Fruit fly (Drosophila melanogaster) whole organism, embryonic: ENCODE data around the gene Teh2.

Experiments used
- Atf3 ChIP-seq: fragments of 200-800 bp; sonication (Bioruptor generic); optimal IDR thresholded peaks from 3 replicates; lab custom pipeline; 2016; ENCODE audit warnings: missing biosample characterization, missing genetic modification characterization
- CG10209 ChIP-seq: fragments of 200-800 bp; sonication (Bioruptor generic); optimal IDR thresholded peaks from 3 replicates; lab custom pipeline; 2017; ENCODE audit warnings: missing biosample characterization, mild to moderate bottlenecking, missing genetic modification characterization, missing genetic modification reagents
- CG10366 ChIP-seq: fragments of 200-800 bp; sonication (Bioruptor generic); IDR thresholded peaks from 2 replicates; pipeline ENCODE4 v1.3.6; 2022; ENCODE audit warnings: missing biosample characterization, missing genetic modification characterization
- CG10462 ChIP-seq: fragments of 200-800 bp; sonication (Bioruptor generic); optimal IDR thresholded peaks from 2 replicates; lab custom pipeline; 2016; ENCODE audit warnings: missing biosample characterization, missing genetic modification characterization
- CG10565 ChIP-seq: fragments of 200-800 bp; sonication (Bioruptor generic); optimal IDR thresholded peaks from 3 replicates; lab custom pipeline; 2016; ENCODE audit warnings: missing biosample characterization, mild to moderate bottlenecking, missing genetic modification characterization
- CG1233 ChIP-seq: fragments of 200-800 bp; sonication (Bioruptor generic); optimal IDR thresholded peaks from 4 replicates; lab custom pipeline; 2018; ENCODE audit warnings: missing biosample characterization, mild to moderate bottlenecking, missing genetic modification characterization
- CG12744 ChIP-seq: fragments of 200-800 bp; sonication (Bioruptor generic); optimal IDR thresholded peaks from 2 replicates; lab custom pipeline; 2016; ENCODE audit warnings: missing biosample characterization, missing genetic modification characterization
- CG14014 ChIP-seq: fragments of 200-800 bp; sonication (Bioruptor generic); IDR thresholded peaks from 2 replicates; pipeline ENCODE4 v1.3.6; 2022; ENCODE audit warnings: missing biosample characterization, missing genetic modification characterization
- CG14860 ChIP-seq: fragments of 200-800 bp; sonication (Bioruptor generic); IDR thresholded peaks from 3 replicates; pipeline ENCODE4 v1.3.6; 2022; ENCODE audit warnings: missing biosample characterization, missing genetic modification characterization; ENCODE audit not compliant: partially characterized antibody
- CG1529 ChIP-seq: fragments of 200-800 bp; sonication (Bioruptor generic); optimal IDR thresholded peaks from 3 replicates; lab custom pipeline; 2018; ENCODE audit warnings: missing biosample characterization, missing genetic modification characterization
- CG15514 ChIP-seq: fragments of 200-800 bp; sonication (Bioruptor generic); optimal IDR thresholded peaks from 3 replicates; lab custom pipeline; 2017; ENCODE audit warnings: missing biosample characterization, missing genetic modification characterization, mild to moderate bottlenecking, moderate library complexity, missing genetic modification reagents
- CG18476 ChIP-seq: fragments of 200-800 bp; sonication (Bioruptor generic); optimal IDR thresholded peaks from 2 replicates; lab custom pipeline; 2016; ENCODE audit warnings: missing biosample characterization, mild to moderate bottlenecking, missing genetic modification characterization
- CG2129 ChIP-seq: fragments of 200-800 bp; sonication (Bioruptor generic); IDR thresholded peaks from 2 replicates; pipeline ENCODE4 v1.3.6; 2022; ENCODE audit warnings: missing biosample characterization, missing genetic modification characterization; ENCODE audit not compliant: partially characterized antibody
- CG2199 ChIP-seq: fragments of 200-800 bp; sonication (Bioruptor generic); IDR thresholded peaks from 3 replicates; pipeline ENCODE4 v1.3.6; 2022; ENCODE audit warnings: missing biosample characterization, missing genetic modification characterization
- CG30403 ChIP-seq: fragments of 200-800 bp; sonication (Bioruptor generic); optimal IDR thresholded peaks from 3 replicates; lab custom pipeline; 2016; ENCODE audit warnings: missing biosample characterization, missing genetic modification characterization
- CG42726 ChIP-seq: fragments of 200-800 bp; sonication (Bioruptor generic); IDR thresholded peaks from 2 replicates; pipeline ENCODE4 v1.3.6; 2022; ENCODE audit warnings: missing biosample characterization, missing genetic modification characterization; ENCODE audit not compliant: partially characterized antibody
- CG4328 ChIP-seq: fragments of 200-800 bp; sonication (Bioruptor generic); optimal IDR thresholded peaks from 3 replicates; lab custom pipeline; 2017; ENCODE audit warnings: missing biosample characterization, missing genetic modification reagents, missing genetic modification characterization
- CG6813 ChIP-seq: fragments of 200-800 bp; sonication (Bioruptor generic); optimal IDR thresholded peaks from 2 replicates; lab custom pipeline; 2017; ENCODE audit warnings: missing biosample characterization, missing genetic modification characterization, mild to moderate bottlenecking, moderate library complexity, missing genetic modification reagents
- CG7987 ChIP-seq: fragments of 200-800 bp; sonication (Bioruptor generic); optimal IDR thresholded peaks from 2 replicates; lab custom pipeline; 2018; ENCODE audit warnings: missing biosample characterization, mild to moderate bottlenecking, missing genetic modification characterization, moderate library complexity
- CG9797 ChIP-seq: fragments of 200-800 bp; sonication (Bioruptor generic); optimal IDR thresholded peaks from 3 replicates; lab custom pipeline; 2018; ENCODE audit warnings: missing biosample characterization, mild to moderate bottlenecking, missing genetic modification characterization
- CHES-1-like ChIP-seq: fragments of 200-800 bp; sonication (Bioruptor generic); optimal IDR thresholded peaks from 2 replicates; lab custom pipeline; 2016; ENCODE audit warnings: missing biosample characterization, missing genetic modification characterization
- CkIIα-i1 ChIP-seq: fragments of 200-800 bp; sonication (Bioruptor generic); IDR thresholded peaks from 2 replicates; pipeline ENCODE4 v1.3.6; 2022; ENCODE audit warnings: missing biosample characterization, missing genetic modification characterization
- Fer1 ChIP-seq: fragments of 200-800 bp; sonication (Bioruptor generic); optimal IDR thresholded peaks from 2 replicates; lab custom pipeline; 2017; ENCODE audit warnings: missing biosample characterization, mild to moderate bottlenecking, missing genetic modification characterization
- HLH4C ChIP-seq: fragments of 200-800 bp; sonication (Bioruptor generic); IDR thresholded peaks from 3 replicates; pipeline ENCODE4 v1.3.6; 2022; ENCODE audit warnings: missing biosample characterization, missing genetic modification characterization; ENCODE audit not compliant: partially characterized antibody
- HmgZ ChIP-seq: fragments of 200-800 bp; sonication (Bioruptor generic); optimal IDR thresholded peaks from 2 replicates; lab custom pipeline; 2018; ENCODE audit warnings: missing biosample characterization, mild to moderate bottlenecking, missing genetic modification characterization
- MESR4 ChIP-seq: fragments of 200-800 bp; sonication (Bioruptor generic); optimal IDR thresholded peaks from 2 replicates; lab custom pipeline; 2018; ENCODE audit warnings: missing biosample characterization, mild to moderate bottlenecking, missing genetic modification characterization, moderate library complexity
- Mes4 ChIP-seq: fragments of 200-800 bp; sonication (Bioruptor generic); optimal IDR thresholded peaks from 2 replicates; lab custom pipeline; 2016; ENCODE audit warnings: missing biosample characterization, missing genetic modification characterization
- Myb ChIP-seq: fragments of 200-800 bp; sonication (Bioruptor generic); optimal IDR thresholded peaks from 2 replicates; lab custom pipeline; 2016; ENCODE audit warnings: missing biosample characterization, missing genetic modification characterization
- NK7.1 ChIP-seq: fragments of 200-800 bp; sonication (Bioruptor generic); optimal IDR thresholded peaks from 3 replicates; lab custom pipeline; 2016; ENCODE audit warnings: missing biosample characterization, missing genetic modification characterization
- Nf-YB ChIP-seq: fragments of 200-800 bp; sonication (Bioruptor generic); optimal IDR thresholded peaks from 3 replicates; lab custom pipeline; 2019; ENCODE audit warnings: missing biosample characterization, mild to moderate bottlenecking, missing genetic modification characterization, moderate library complexity
- Six4 ChIP-seq: fragments of 200-800 bp; sonication (Bioruptor generic); optimal IDR thresholded peaks from 2 replicates; lab custom pipeline; 2016; ENCODE audit warnings: missing biosample characterization, missing genetic modification characterization
- Stat92E ChIP-seq, 3 experiments: fragments of >200 bp in 2 of 3; fragments of 200-800 bp in 1 of 3; sonication (Bioruptor generic) in 1 of 3; optimal IDR thresholded peaks; 2 replicates each; lab custom pipeline; 2017 to 2019; ENCODE audit warnings: missing biosample characterization in 3 of 3, missing genetic modification characterization in 3 of 3, mild to moderate bottlenecking in 1 of 3, moderate library complexity in 1 of 3
- Taf1 ChIP-seq: fragments of 200-800 bp; sonication (Bioruptor generic); IDR thresholded peaks from 2 replicates; pipeline ENCODE4 v1.3.6; 2022; ENCODE audit warnings: missing biosample characterization, missing genetic modification characterization
- Vsx1 ChIP-seq: fragments of 200-800 bp; sonication (Bioruptor generic); optimal IDR thresholded peaks from 2 replicates; lab custom pipeline; 2017; ENCODE audit warnings: missing biosample characterization, mild to moderate bottlenecking, missing genetic modification characterization, missing genetic modification reagents
- ap ChIP-seq: fragments of 200-800 bp; sonication (Bioruptor generic); IDR thresholded peaks from 2 replicates; pipeline ENCODE4 v1.3.6; 2022; ENCODE audit warnings: missing biosample characterization, missing genetic modification characterization
- br ChIP-seq: fragments of >200 bp; optimal IDR thresholded peaks from 2 replicates; lab custom pipeline; 2017
- bsh ChIP-seq, 2 experiments: fragments of 200-800 bp; sonication (Bioruptor generic); optimal IDR thresholded peaks; 2 replicates each; lab custom pipeline; 2017 to 2018; ENCODE audit warnings: mild to moderate bottlenecking in 2 of 2, missing biosample characterization in 2 of 2, missing genetic modification characterization in 2 of 2, moderate library complexity in 1 of 2
- cad ChIP-seq: fragments of >200 bp; optimal IDR thresholded peaks from 2 replicates; lab custom pipeline; 2017; ENCODE audit warnings: missing biosample characterization, missing genetic modification characterization
- cato ChIP-seq: fragments of 200-800 bp; sonication (Bioruptor generic); optimal IDR thresholded peaks from 2 replicates; lab custom pipeline; 2016; ENCODE audit warnings: missing biosample characterization, missing genetic modification characterization, borderline replicate concordance
- dpn ChIP-seq, 2 experiments: fragments of 200-800 bp; sonication (Bioruptor generic); optimal IDR thresholded peaks; 3 replicates each; lab custom pipeline; 2016; ENCODE audit warnings: missing biosample characterization in 2 of 2, missing genetic modification characterization in 2 of 2
- eve ChIP-seq, 2 experiments: fragments of >200 bp; optimal IDR thresholded peaks; 2 replicates each; lab custom pipeline; 2017; ENCODE audit warnings: missing biosample characterization in 2 of 2, missing genetic modification characterization in 2 of 2
- fu2 ChIP-seq: fragments of 200-800 bp; sonication (Bioruptor generic); optimal IDR thresholded peaks from 2 replicates; lab custom pipeline; 2016; ENCODE audit warnings: missing biosample characterization, missing genetic modification characterization
- gcm ChIP-seq: fragments of 200-800 bp; sonication (Bioruptor generic); optimal IDR thresholded peaks from 2 replicates; lab custom pipeline; 2019; ENCODE audit warnings: missing biosample characterization, mild to moderate bottlenecking, missing genetic modification characterization, moderate library complexity
- klu ChIP-seq: fragments of 200-800 bp; sonication (Bioruptor generic); IDR thresholded peaks from 2 replicates; pipeline ENCODE4 v1.3.6; 2022; ENCODE audit warnings: missing biosample characterization, missing genetic modification characterization
- org-1 ChIP-seq: fragments of 200-800 bp; sonication (Bioruptor generic); optimal IDR thresholded peaks from 2 replicates; lab custom pipeline; 2017; ENCODE audit warnings: missing biosample characterization, missing genetic modification characterization
- rib ChIP-seq: fragments of 200-800 bp; sonication (Bioruptor generic); IDR thresholded peaks from 2 replicates; pipeline ENCODE4 v1.3.6; 2022; ENCODE audit warnings: missing biosample characterization, missing genetic modification characterization
- sc ChIP-seq, 3 experiments: fragments of >200 bp in 2 of 3; fragments of 200-800 bp in 1 of 3; sonication (Bioruptor generic) in 1 of 3; optimal IDR thresholded peaks; 2 replicates in 2 of 3; 3 replicates in 1 of 3; lab custom pipeline; 2017; ENCODE audit warnings: mild to moderate bottlenecking in 1 of 3, missing biosample characterization in 1 of 3, missing genetic modification characterization in 1 of 3, missing genetic modification reagents in 1 of 3
- sima ChIP-seq: fragments of 200-800 bp; sonication (Bioruptor generic); optimal IDR thresholded peaks from 2 replicates; lab custom pipeline; 2016; ENCODE audit warnings: missing biosample characterization, missing genetic modification characterization
- slp2 ChIP-seq: fragments of 200-800 bp; sonication (Bioruptor generic); optimal IDR thresholded peaks from 2 replicates; lab custom pipeline; 2016; ENCODE audit warnings: missing biosample characterization, missing genetic modification characterization

The Teh2 gene

DNA sequence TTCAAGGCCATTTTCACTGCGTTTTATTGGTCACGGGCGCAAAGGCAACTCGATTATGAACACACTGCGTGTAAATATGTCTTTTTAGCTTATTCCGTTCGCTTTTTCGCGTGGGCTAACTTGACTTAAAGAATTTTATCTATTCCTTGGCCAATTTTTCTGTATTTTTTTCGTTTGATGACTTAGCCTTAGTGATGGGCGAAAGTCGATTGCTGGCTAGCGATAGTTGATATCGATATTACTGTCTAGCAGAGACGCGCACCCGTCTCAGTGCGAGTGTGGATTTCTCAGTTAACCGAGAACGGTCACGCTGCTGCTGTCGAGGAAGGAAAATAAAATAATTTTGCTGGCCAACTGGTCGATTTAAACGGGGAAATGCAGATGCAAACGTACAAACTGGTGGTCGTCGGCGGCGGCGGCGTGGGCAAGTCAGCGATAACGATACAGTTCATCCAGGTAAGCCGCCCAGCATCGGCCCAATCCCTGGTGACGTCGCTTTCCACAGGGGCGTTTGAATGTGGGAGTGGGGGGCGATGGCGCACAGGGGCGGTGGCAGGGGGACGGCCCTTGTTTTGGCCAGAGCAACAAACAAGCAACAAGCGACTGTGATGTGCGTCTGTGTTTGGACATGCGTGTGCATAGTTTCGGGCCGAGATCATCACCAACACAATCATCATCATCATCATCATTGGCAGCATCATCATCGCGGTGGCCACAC, 48.9 kb downstream of the Teh2 start, which contains the start of the genes Rop and Ras64B (continued):
- TF ChIP-seq slp2 (GFP tag; lab: Kevin White, UChicago) (peak; percentile 7), rib (GFP tag; lab: Robert Waterston, UW) (no peak), Fer1 (GFP tag; lab: Kevin White, UChicago) (peak; percentile 66), CG2199 (GFP tag; lab: Robert Waterston, UW) (no peak), NK7.1 (peak; percentile 20), org-1 (GFP tag; lab: Kevin White, UChicago) (no peak), eve (GFP tag; optimal IDR thresholded peaks at IDR 0.05; lab: Kevin White, UChicago) (no peak), Stat92E (GFP tag; optimal IDR thresholded peaks at IDR 0.05; lab: Kevin White, UChicago) (peak in 1 of 3 experiments; percentile 74), Myb (peak; percentile 62), CG1529 (GFP tag; lab: Kevin White, UChicago) (no peak), CG30403 (GFP tag; lab: Kevin White, UChicago) (peak; percentile 38), CG10462 (GFP tag; lab: Kevin White, UChicago) (no peak), CHES-1-like (GFP tag; lab: Kevin White, UChicago) (peak; percentile 75), CG2129 (GFP tag; lab: Robert Waterston, UW) (peak; percentile 45; the same call in 1 of the 2 replicates), cad (GFP tag; lab: Kevin White, UChicago) (no peak), CG15514 (GFP tag; lab: Kevin White, UChicago) (peak; percentile 79), CG14860 (GFP tag; lab: Robert Waterston, UW) (peak; percentile 42; the same call in 1 of the 3 replicates), CG18476 (GFP tag; lab: Kevin White, UChicago) (no peak), HLH4C (peak; percentile 68), HmgZ (tag; lab: Kevin White, UChicago) (peak; percentile 89), dpn (GFP tag; optimal IDR thresholded peaks at IDR 0.05; lab: Kevin White, UChicago) (peak in 1 of 2 experiments; percentile 21), CG6813 (no peak), Taf1 (GFP tag; lab: Robert Waterston, UW) (no peak), CG42726 (peak; percentile 83), CG9797 (peak; percentile 96), br (lab: Kevin White, UChicago) (no peak), Six4 (GFP tag; lab: Kevin White, UChicago) (no peak), CG10366 (no peak), CG14014 (no peak), Mes4 (GFP tag; lab: Kevin White, UChicago) (no peak), klu (no peak), ap (GFP tag; lab: Robert Waterston, UW) (no peak), CG10565 (GFP tag; lab: Kevin White, UChicago) (no peak), CG4328 (GFP tag; lab: Kevin White, UChicago) (no peak), CG10209 (GFP tag; lab: Kevin White, UChicago) (no peak), Nf-YB (GFP tag; lab: Kevin White, UChicago) (peak; percentile 35), CkIIα-i1 (GFP tag; lab: Robert Waterston, UW) (0 out of 2 replicates have a peak, but pooled peaks have one; percentile 12), fu2 (GFP tag; lab: Kevin White, UChicago) (no peak), Vsx1 (no peak), Atf3 (peak; percentile 32), bsh (GFP tag; optimal IDR thresholded peaks at IDR 0.05; lab: Kevin White, UChicago) (no peak), cato (GFP tag; lab: Kevin White, UChicago) (no peak), CG12744 (GFP tag; lab: Kevin White, UChicago) (no peak), CG7987 (peak; percentile 32), CG1233 (no peak), MESR4 (GFP tag; lab: Kevin White, UChicago) (peak; percentile 99), gcm (GFP tag; lab: Kevin White, UChicago) (peak; percentile 36), sc (optimal IDR thresholded peaks at IDR 0.05; lab: Kevin White, UChicago) (no peak), sc (GFP tag; optimal IDR thresholded peaks at IDR 0.05; lab: Kevin White, UChicago) (no peak), sima (GFP tag; lab: Kevin White, UChicago) (no peak)
